Worm (Caenorhabditis elegans): Measurements from ENCODE around the gene emc-5.

The emc-5 gene

DNA sequence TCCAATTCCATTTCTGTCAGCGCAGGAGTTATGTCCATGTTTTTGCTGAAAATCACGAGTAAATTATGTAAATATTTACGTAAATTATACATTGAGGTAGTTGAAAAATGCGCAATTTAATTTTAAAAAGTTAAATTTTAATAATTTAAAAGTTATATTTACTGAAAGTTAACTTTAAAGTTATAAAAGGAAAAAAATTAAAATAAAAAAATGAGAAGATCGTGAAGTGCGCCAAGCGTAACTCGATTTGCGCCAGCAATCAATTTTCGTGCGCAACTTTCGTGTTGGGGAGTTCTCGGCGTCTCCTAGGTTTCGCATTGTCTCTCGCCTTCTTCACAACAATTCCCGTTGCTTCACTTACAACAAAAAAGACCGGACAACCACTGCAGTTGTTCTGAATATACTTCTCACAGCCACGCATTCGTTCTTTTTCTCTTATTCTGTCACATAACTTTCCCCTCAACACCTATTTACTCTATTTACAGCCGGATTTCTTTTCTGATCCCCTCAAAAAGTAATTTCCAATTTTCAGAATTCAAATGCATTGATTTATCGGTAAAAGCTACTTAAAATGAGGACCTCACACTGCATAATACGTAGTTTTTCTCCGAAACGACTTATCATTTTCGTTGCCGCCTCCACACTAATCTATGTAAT, 22.9 kb upstream of the emc-5 start, which contains the start of the genes metl-1 and W02B12.11 (continued):
- TF ChIP-seq sdc-2 (tag; optimal IDR thresholded peaks at IDR 0.05), result peak; percentile 6
- TF ChIP-seq hlh-30 (tag; optimal IDR thresholded peaks at IDR 0.05; ENCODE audit: insufficient read depth), result no peak
- peak; percentile 19 for TF ChIP-seq unc-86 (tag; optimal IDR thresholded peaks at IDR 0.05)
- TF ChIP-seq dmd-4 (tag; optimal IDR thresholded peaks at IDR 0.05; ENCODE audit: borderline replicate concordance), result no peak
- TF ChIP-seq tbx-2 (tag; optimal IDR thresholded peaks at IDR 0.05), result peak; percentile 46
- TF ChIP-seq hlh-6 (tag; optimal IDR thresholded peaks at IDR 0.05), result no peak
- TF ChIP-seq elt-2 (tag; optimal IDR thresholded peaks at IDR 0.05), result peak; percentile 66
- TF ChIP-seq nhr-232 (tag; optimal IDR thresholded peaks at IDR 0.05), result no peak
- no peak for TF ChIP-seq mec-3 (tag; optimal IDR thresholded peaks at IDR 0.05; ENCODE audit: borderline replicate concordance)
- peak; percentile 31 for TF ChIP-seq pqm-1 (tag; optimal IDR thresholded peaks at IDR 0.05)
- TF ChIP-seq T23F11.4 (GFP tag; optimal IDR thresholded peaks at IDR 0.05), result no peak
- peak; percentile 26 for TF ChIP-seq Y22D7AL.16 (tag; optimal IDR thresholded peaks at IDR 0.05)
- TF ChIP-seq pat-9 (tag; optimal IDR thresholded peaks at IDR 0.05), result peak; percentile 50
- no peak for TF ChIP-seq npax-4 (tag; optimal IDR thresholded peaks at IDR 0.05)
- peak; percentile 20 for TF ChIP-seq ceh-14 (tag; optimal IDR thresholded peaks at IDR 0.05)
- TF ChIP-seq ceh-18 (tag; optimal IDR thresholded peaks at IDR 0.05), result peak; percentile 19
- TF ChIP-seq hlh-15 (tag; optimal IDR thresholded peaks at IDR 0.05), result no peak
- TF ChIP-seq K09A11.1 (tag; optimal IDR thresholded peaks at IDR 0.05; ENCODE audit: insufficient read depth), result no peak
- no peak for TF ChIP-seq ceh-9 (tag; optimal IDR thresholded peaks at IDR 0.05)
- no peak for TF ChIP-seq nhr-11 (tag; optimal IDR thresholded peaks at IDR 0.05)
- no peak for TF ChIP-seq ceh-2 (tag; optimal IDR thresholded peaks at IDR 0.05)
- no peak for TF ChIP-seq fkh-6 (tag; optimal IDR thresholded peaks at IDR 0.05)
- TF ChIP-seq gmeb-2 (tag; optimal IDR thresholded peaks at IDR 0.05), result no peak
- TF ChIP-seq fax-1 (tag; optimal IDR thresholded peaks at IDR 0.05), result peak; percentile 13
- TF ChIP-seq K02D7.2 (tag; optimal IDR thresholded peaks at IDR 0.05), result no peak
- no peak for TF ChIP-seq pax-1 (tag; optimal IDR thresholded peaks at IDR 0.05)
- no peak for TF ChIP-seq tbx-7 (tag; optimal IDR thresholded peaks at IDR 0.05)
- TF ChIP-seq ahr-1 (tag; optimal IDR thresholded peaks at IDR 0.05), result no peak
- TF ChIP-seq ceh-19 (GFP tag; optimal IDR thresholded peaks at IDR 0.05), result no peak
- peak; percentile 37 for TF ChIP-seq ceh-34 (tag; optimal IDR thresholded peaks at IDR 0.05)
- TF ChIP-seq unc-3 (GFP tag; conservative IDR thresholded peaks at IDR 0.05), result 0 out of 2 replicates have a peak, but pooled peaks have one; percentile 24
- TF ChIP-seq unc-3 (tag; optimal IDR thresholded peaks at IDR 0.05), result no peak
- peak; percentile 7 for TF ChIP-seq hlh-8 (tag; optimal IDR thresholded peaks at IDR 0.05)
- no peak for TF ChIP-seq sox-4 (tag; optimal IDR thresholded peaks at IDR 0.05)
- TF ChIP-seq ets-4 (tag; optimal IDR thresholded peaks at IDR 0.05), result no peak
- TF ChIP-seq ttx-3 (tag; optimal IDR thresholded peaks at IDR 0.05), result peak; percentile 19
- no peak for TF ChIP-seq ceh-24 (tag; optimal IDR thresholded peaks at IDR 0.05)
- no peak for TF ChIP-seq rnt-1 (tag; optimal IDR thresholded peaks at IDR 0.05)
- TF ChIP-seq unc-55 (GFP tag; optimal IDR thresholded peaks at IDR 0.05), result no peak
- no peak for TF ChIP-seq fkh-10 (GFP tag; optimal IDR thresholded peaks at IDR 0.05)
- TF ChIP-seq ceh-6 (GFP tag; optimal IDR thresholded peaks at IDR 0.05), result no peak
- no peak for TF ChIP-seq pros-1 (tag; optimal IDR thresholded peaks at IDR 0.05)
- TF ChIP-seq ceh-30 (tag; optimal IDR thresholded peaks at IDR 0.05), result no peak
- peak; percentile 3 for TF ChIP-seq unc-42 (tag; optimal IDR thresholded peaks at IDR 0.05)
- TF ChIP-seq odd-2 (tag; optimal IDR thresholded peaks at IDR 0.05), result no peak
- no peak for TF ChIP-seq pag-3 (tag; optimal IDR thresholded peaks at IDR 0.05; ENCODE audit: borderline replicate concordance)
- TF ChIP-seq syd-9 (tag; optimal IDR thresholded peaks at IDR 0.05), result peak; percentile 34
